Fruit fly (Drosophila melanogaster) whole organism, wandering third instar larva: ENCODE results near the gene Dph2.

Source experiments
- Abd-B ChIP-seq: fragments of >200 bp; optimal IDR thresholded peaks from 2 replicates; lab custom pipeline; 2017; ENCODE audit warnings: missing biosample characterization, missing genetic modification characterization
- Dfd ChIP-seq: fragments of >200 bp; optimal IDR thresholded peaks from 2 replicates; lab custom pipeline; 2017; ENCODE audit warnings: missing biosample characterization, missing genetic modification characterization
- Dif ChIP-seq: fragments of 200-275, 200-300 bp; sonication (Bioruptor generic); optimal IDR thresholded peaks from 2 replicates; lab custom pipeline; 2018; ENCODE audit warnings: missing biosample characterization, missing genetic modification characterization; ENCODE audit not compliant: partially characterized antibody
- Jra ChIP-seq: sonication (Bioruptor generic); optimal IDR thresholded peaks from 2 replicates; lab custom pipeline; 2016; ENCODE audit warnings: missing biosample characterization, missing genetic modification characterization
- Mio ChIP-seq: sonication (Bioruptor generic); optimal IDR thresholded peaks from 2 replicates; lab custom pipeline; 2016; ENCODE audit warnings: missing biosample characterization, missing genetic modification characterization
- Myc ChIP-seq: fragments of >200 bp; optimal IDR thresholded peaks from 2 replicates; lab custom pipeline; 2017
- lola ChIP-seq: fragments of >200 bp; optimal IDR thresholded peaks from 2 replicates; lab custom pipeline; 2017; ENCODE audit warnings: missing biosample characterization, missing genetic modification characterization
- psq ChIP-seq: fragments of 200-800 bp; sonication (Bioruptor generic); optimal IDR thresholded peaks from 3 replicates; lab custom pipeline; 2017; ENCODE audit warnings: missing biosample characterization, mild to moderate bottlenecking, missing genetic modification characterization, moderate library complexity
- woc ChIP-seq: sonication (Bioruptor generic); optimal IDR thresholded peaks from 2 replicates; lab custom pipeline; 2016; ENCODE audit warnings: missing biosample characterization, mild to moderate bottlenecking, missing genetic modification characterization

DNA sequence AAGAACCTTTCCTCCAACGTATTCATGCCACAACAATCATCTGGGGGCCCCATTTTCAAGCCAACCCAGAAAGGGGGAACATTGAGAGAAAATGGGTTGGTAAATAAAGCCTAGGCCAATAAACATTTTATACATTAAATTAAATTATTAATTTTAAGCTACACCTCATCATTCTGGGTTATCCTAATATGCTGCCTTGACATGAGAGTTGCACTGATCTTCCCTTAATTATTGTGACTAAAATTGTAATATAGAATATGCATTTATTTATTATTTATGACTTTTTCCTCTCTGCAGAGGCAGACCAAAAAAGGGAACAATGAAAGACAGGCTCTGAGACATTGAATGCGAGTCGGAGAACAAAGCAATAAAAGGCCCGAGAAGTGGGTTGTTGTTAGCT is 45.9 kb downstream of the Dph2 start:
- TF ChIP-seq Dfd (GFP tag; lab: Kevin White, UChicago), result no peak
- no peak for TF ChIP-seq Dif (GFP tag; lab: Kevin White, UChicago)
- no peak for TF ChIP-seq lola (GFP tag; lab: Kevin White, UChicago)
- TF ChIP-seq psq, result no peak
- no peak for TF ChIP-seq woc (GFP tag; lab: Kevin White, UChicago)
- TF ChIP-seq Mio (GFP tag; lab: Kevin White, UChicago), result no peak
- no peak for TF ChIP-seq Abd-B (GFP tag; lab: Kevin White, UChicago)
- no peak for TF ChIP-seq Jra (GFP tag; lab: Kevin White, UChicago)
- TF ChIP-seq Myc, result no peak
